Fruit fly (Drosophila melanogaster): ENCODE measurements around the gene Rev1.
A peak's percentile ranks its signal among the peaks of the same experiment; 100 is the strongest.

Gene Rev1

dm6 chr3L:644111-644718 lies 9.9 kb upstream of the Rev1 start (continued):
- no peak for TF ChIP-seq fd102C (GFP tag; optimal IDR thresholded peaks at IDR 0.05)
- peak; percentile 94 for TF ChIP-seq vvl (GFP tag; IDR thresholded peaks at IDR 0.05)
- peak; percentile 63 for TF ChIP-seq Hmr (GFP tag; optimal IDR thresholded peaks at IDR 0.05)
- no peak for TF ChIP-seq nerfin-2 (GFP tag; IDR thresholded peaks at IDR 0.05; ENCODE audit: partially characterized antibody)
- peak; percentile 83 for TF ChIP-seq MTF-1 (GFP tag; optimal IDR thresholded peaks at IDR 0.05; ENCODE audit: borderline replicate concordance)
- peak; percentile 93 for TF ChIP-seq ATbp (GFP tag; optimal IDR thresholded peaks at IDR 0.05)
- TF ChIP-seq Dref (GFP tag; IDR thresholded peaks at IDR 0.05), result no peak
- TF ChIP-seq CG3847 (GFP tag; IDR thresholded peaks at IDR 0.05), result peak; percentile 74
- no peak for TF ChIP-seq HLHmδ (GFP tag; optimal IDR thresholded peaks at IDR 0.05)
- no peak for TF ChIP-seq amos (GFP tag; IDR thresholded peaks at IDR 0.05; ENCODE audit: partially characterized antibody)
- TF ChIP-seq oc (tag; optimal IDR thresholded peaks at IDR 0.05), result peak; percentile 95
- TF ChIP-seq CG10654 (GFP tag; optimal IDR thresholded peaks at IDR 0.05), result peak; percentile 83
- TF ChIP-seq CG11456 (GFP tag; IDR thresholded peaks at IDR 0.05), result peak; percentile 79; the same call in 2 of the 3 replicates
- TF ChIP-seq zen2 (GFP tag; IDR thresholded peaks at IDR 0.05; ENCODE audit: partially characterized antibody), result no peak
- TF ChIP-seq luna (GFP tag; optimal IDR thresholded peaks at IDR 0.05), result peak; percentile 71
- peak; percentile 82 to 93 for TF ChIP-seq bsh (GFP tag; optimal IDR thresholded peaks at IDR 0.05)
- TF ChIP-seq CG1792 (GFP tag; optimal IDR thresholded peaks at IDR 0.05), result peak; percentile 83
- peak; percentile 89 for TF ChIP-seq CG9876 (GFP tag; optimal IDR thresholded peaks at IDR 0.05)
- peak; percentile 56 for TF ChIP-seq CG6854 (GFP tag; optimal IDR thresholded peaks at IDR 0.05)
- peak; percentile 69 for TF ChIP-seq wek (GFP tag; optimal IDR thresholded peaks at IDR 0.05)
- peak; percentile 55 for TF ChIP-seq BtbVII (GFP tag; optimal IDR thresholded peaks at IDR 0.05)
- TF ChIP-seq Sry-β (GFP tag; optimal IDR thresholded peaks at IDR 0.05), result peak; percentile 46
- peak; percentile 76 for TF ChIP-seq tup (GFP tag; optimal IDR thresholded peaks at IDR 0.05)
- 0 out of 2 replicates have a peak, but pooled peaks have one; percentile 37 for TF ChIP-seq bbx (GFP tag; IDR thresholded peaks at IDR 0.05; ENCODE audit: partially characterized antibody)
- TF ChIP-seq sug (tag; optimal IDR thresholded peaks at IDR 0.05), result peak; percentile 28
- peak; percentile 71 for TF ChIP-seq CG18619 (GFP tag; optimal IDR thresholded peaks at IDR 0.05)
- peak; percentile 87 for TF ChIP-seq stc (GFP tag; IDR thresholded peaks at IDR 0.05)
- TF ChIP-seq Nf-YA (GFP tag; IDR thresholded peaks at IDR 0.05), result peak; percentile 59; the same call in 1 of the 2 replicates
- peak; percentile 47 for TF ChIP-seq emc (GFP tag; optimal IDR thresholded peaks at IDR 0.05)
- peak; percentile 71 for TF ChIP-seq CG11696 (GFP tag; IDR thresholded peaks at IDR 0.05)
- TF ChIP-seq sna (GFP tag; IDR thresholded peaks at IDR 0.05; ENCODE audit: partially characterized antibody), result no peak
- peak; percentile 62 for TF ChIP-seq fd3F (GFP tag; optimal IDR thresholded peaks at IDR 0.05)
- TF ChIP-seq CG2120 (GFP tag; optimal IDR thresholded peaks at IDR 0.05), result peak; percentile 71
- TF ChIP-seq CG32532 (GFP tag; IDR thresholded peaks at IDR 0.05), result peak; percentile 73
- peak; percentile 87 for TF ChIP-seq CG10209 (GFP tag; optimal IDR thresholded peaks at IDR 0.05)
- TF ChIP-seq Hey (tag; optimal IDR thresholded peaks at IDR 0.05), result no peak
- peak; percentile 58; the same call in 1 of the 3 replicates for TF ChIP-seq jigr1 (GFP tag; IDR thresholded peaks at IDR 0.05)
- TF ChIP-seq Kr (GFP tag; optimal IDR thresholded peaks at IDR 0.05), result no peak
- TF ChIP-seq schlank (tag; optimal IDR thresholded peaks at IDR 0.05), result peak; percentile 11
- peak; percentile 87 for TF ChIP-seq Side (GFP tag; optimal IDR thresholded peaks at IDR 0.05)
- peak in 1 of 3 experiments; percentile 69 for TF ChIP-seq lola (GFP tag; optimal IDR thresholded peaks at IDR 0.05)
- peak; percentile 82 for TF ChIP-seq sim (GFP tag; IDR thresholded peaks at IDR 0.05)
- peak; percentile 85 for TF ChIP-seq ems (GFP tag; optimal IDR thresholded peaks at IDR 0.05)
- TF ChIP-seq CG18599 (GFP tag; optimal IDR thresholded peaks at IDR 0.05), result peak; percentile 80
- TF ChIP-seq Fer1 (GFP tag; optimal IDR thresholded peaks at IDR 0.05), result peak; percentile 79
- peak; percentile 79 for TF ChIP-seq CG3065 (GFP tag; optimal IDR thresholded peaks at IDR 0.05)
- TF ChIP-seq twi (tag; optimal IDR thresholded peaks at IDR 0.05), result peak; percentile 42
- TF ChIP-seq Dfd (GFP tag; optimal IDR thresholded peaks at IDR 0.05), result no peak
